Worm (Caenorhabditis elegans): Measurements from ENCODE around the gene F59B10.3.

- TF ChIP-seq sem-2 (GFP tag; optimal IDR thresholded peaks at IDR 0.05) = no peak
- TF ChIP-seq nhr-28 (tag; optimal IDR thresholded peaks at IDR 0.05) = no peak
- TF ChIP-seq ham-2 (GFP tag; optimal IDR thresholded peaks at IDR 0.05) = no peak
- no peak for TF ChIP-seq nhr-237 (tag; optimal IDR thresholded peaks at IDR 0.05)
- TF ChIP-seq ces-1 (GFP tag; optimal IDR thresholded peaks at IDR 0.05) = no peak
- no peak for TF ChIP-seq snpc-4 (tag; optimal IDR thresholded peaks at IDR 0.05)
- no peak for TF ChIP-seq ztf-11 (tag; optimal IDR thresholded peaks at IDR 0.05)
- TF ChIP-seq lsy-2 (tag; optimal IDR thresholded peaks at IDR 0.05) = no peak
- no peak for TF ChIP-seq nhr-76 (tag; optimal IDR thresholded peaks at IDR 0.05)
- no peak for TF ChIP-seq drap-1 (GFP tag; optimal IDR thresholded peaks at IDR 0.05)
- no peak for TF ChIP-seq lin-13 (tag; optimal IDR thresholded peaks at IDR 0.05)
- no peak for TF ChIP-seq elt-3 (tag; optimal IDR thresholded peaks at IDR 0.05)
- no peak for TF ChIP-seq sptf-1 (tag; optimal IDR thresholded peaks at IDR 0.05)
Observed at ce11 chrII:10539232-10539631, 28.9 kb downstream of the F59B10.3 start, which contains the start of gene R166.3.
